Worm (Caenorhabditis elegans): ENCODE results near the gene math-7.
A peak's percentile ranks its signal among the peaks of the same experiment; 100 is the strongest.

The math-7 gene

DNA sequence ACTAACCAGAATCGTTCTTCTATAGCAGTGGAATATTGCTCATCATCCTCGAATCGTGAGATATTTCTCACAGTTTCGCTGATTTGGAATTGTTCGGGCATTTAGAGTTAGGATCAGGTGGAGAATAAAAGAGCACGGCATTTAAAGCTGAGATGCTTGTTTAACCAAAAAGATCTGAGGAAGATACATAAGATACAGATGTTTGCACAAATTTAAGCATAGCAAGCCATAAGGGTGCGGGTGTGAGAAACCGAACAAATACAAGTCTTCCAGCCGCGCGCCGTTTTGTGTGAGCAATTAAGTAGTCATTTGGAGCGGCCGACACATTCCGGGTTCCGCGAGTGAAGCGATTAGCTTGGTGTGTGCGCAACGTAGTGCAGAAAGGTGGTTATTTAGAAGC, at the start of gene math-7:
Gene math-7 (minus strand): TSS at position 101 of the 400 bp plus-strand sequence.
- no peak for TF ChIP-seq nhr-11 (tag; optimal IDR thresholded peaks at IDR 0.05)

- TF ChIP-seq efl-1 (optimal IDR thresholded peaks at IDR 0.05), result peak in 1 of 2 experiments; percentile 52
- TF ChIP-seq efl-1 (GFP tag; optimal IDR thresholded peaks at IDR 0.05 in 1 of 2), result peak; percentile 60 to 94
- no peak for TF ChIP-seq C34B4.2 (tag; optimal IDR thresholded peaks at IDR 0.05)
- peak; percentile 20 to 54 (median 53) for TF ChIP-seq dpl-1 (GFP tag; optimal IDR thresholded peaks at IDR 0.05)
- TF ChIP-seq lin-35 (GFP tag; optimal IDR thresholded peaks at IDR 0.05), result peak; percentile 5 to 56
Measured at ce11 chrII:1928578-1928977, 42.3 kb upstream of the math-7 start.

DNA sequence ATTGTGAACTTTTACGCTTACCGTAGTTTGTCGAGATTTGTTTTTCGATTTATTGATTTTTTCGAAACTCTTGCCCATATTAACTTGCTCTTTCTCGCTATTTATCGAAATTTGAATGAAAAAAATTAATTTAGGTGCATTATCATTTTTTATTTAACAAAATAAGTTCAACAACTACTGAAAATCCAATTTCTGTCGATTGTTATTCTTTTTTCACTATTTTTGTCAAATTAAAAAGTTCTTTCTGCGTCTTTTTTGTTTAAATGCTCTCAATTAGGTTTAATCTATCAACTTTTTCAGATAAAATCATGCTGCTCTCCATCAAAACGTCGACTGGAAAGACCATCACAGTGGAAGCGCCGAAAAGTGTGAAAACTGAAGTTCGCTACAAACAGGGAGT, 39.9 kb upstream of the math-7 start, which contains the start of gene F52C6.2:
Gene F52C6.2 (plus strand): TSS at position 301 of the 400 bp plus-strand sequence.
- TF ChIP-seq ama-1 (optimal IDR thresholded peaks at IDR 0.05) (no peak), xbp-1 (tag; optimal IDR thresholded peaks at IDR 0.05) (no peak), lin-14 (GFP tag; optimal IDR thresholded peaks at IDR 0.05) (no peak), hpl-2 (GFP tag; optimal IDR thresholded peaks at IDR 0.05) (no peak), irx-1 (tag; optimal IDR thresholded peaks at IDR 0.05) (no peak), C34B4.2 (tag; optimal IDR thresholded peaks at IDR 0.05) (no peak)

DNA sequence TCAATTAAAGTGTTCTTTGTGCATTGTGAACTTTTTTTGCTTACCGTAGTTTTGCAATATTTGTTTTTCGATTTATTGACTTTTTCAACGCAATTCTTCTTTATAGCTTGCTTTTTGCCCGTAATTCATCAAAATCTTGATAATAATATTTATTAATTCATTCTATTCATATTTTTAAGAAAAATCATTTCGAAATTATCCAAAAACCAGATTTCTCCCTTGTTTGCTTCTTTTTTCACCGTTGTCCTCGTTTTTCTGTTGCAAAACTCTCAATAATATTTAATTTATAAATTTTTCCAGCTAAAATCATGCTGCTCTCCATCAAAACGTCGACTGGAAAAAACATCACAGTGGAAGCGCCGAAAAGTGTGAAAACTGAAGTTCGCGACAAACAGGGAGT, 38.2 kb upstream of the math-7 start, which contains the start of gene F52C6.3:
Gene F52C6.3 (plus strand): TSS at position 301 of the 400 bp plus-strand sequence.
- no peak for TF ChIP-seq lsy-2 (tag; optimal IDR thresholded peaks at IDR 0.05)
- no peak for TF ChIP-seq hlh-17 (GFP tag; optimal IDR thresholded peaks at IDR 0.05; ENCODE audit: borderline replicate concordance)
- no peak for TF ChIP-seq fkh-4 (tag; optimal IDR thresholded peaks at IDR 0.05; ENCODE audit: borderline replicate concordance)
- TF ChIP-seq ceh-88 (GFP tag; IDR thresholded peaks at IDR 0.05), result no peak
- TF ChIP-seq ztf-11 (tag; optimal IDR thresholded peaks at IDR 0.05), result no peak
- TF ChIP-seq egl-27 (tag; optimal IDR thresholded peaks at IDR 0.05), result no peak
- TF ChIP-seq rnt-1 (tag; optimal IDR thresholded peaks at IDR 0.05), result no peak

ce11 chrII:1922665-1923187, 36.4 kb upstream of the math-7 start, which contains the start of the genes bath-2 and F52C6.4:
bath-2 (minus strand) TSS chrII:1922765.
F52C6.4 (plus strand) TSS chrII:1923137.
- TF ChIP-seq unc-98 (GFP tag; IDR thresholded peaks at IDR 0.05) (no peak), zag-1 (tag; optimal IDR thresholded peaks at IDR 0.05) (no peak), ama-1 (optimal IDR thresholded peaks at IDR 0.05) (no peak), ztf-4 (tag; optimal IDR thresholded peaks at IDR 0.05) (no peak), mep-1 (tag; optimal IDR thresholded peaks at IDR 0.05) (no peak), C16A3.4 (tag; optimal IDR thresholded peaks at IDR 0.05) (no peak), C34B4.2 (tag; optimal IDR thresholded peaks at IDR 0.05) (no peak), fkh-8 (tag; optimal IDR thresholded peaks at IDR 0.05) (no peak), isw-1 (GFP tag; IDR thresholded peaks at IDR 0.05) (no peak), nhr-12 (tag; optimal IDR thresholded peaks at IDR 0.05) (no peak), unc-130 (tag; optimal IDR thresholded peaks at IDR 0.05) (no peak), dpl-1 (GFP tag; optimal IDR thresholded peaks at IDR 0.05) (no peak), egl-27 (tag; optimal IDR thresholded peaks at IDR 0.05) (no peak), mdl-1 (tag; optimal IDR thresholded peaks at IDR 0.05) (no peak)

DNA sequence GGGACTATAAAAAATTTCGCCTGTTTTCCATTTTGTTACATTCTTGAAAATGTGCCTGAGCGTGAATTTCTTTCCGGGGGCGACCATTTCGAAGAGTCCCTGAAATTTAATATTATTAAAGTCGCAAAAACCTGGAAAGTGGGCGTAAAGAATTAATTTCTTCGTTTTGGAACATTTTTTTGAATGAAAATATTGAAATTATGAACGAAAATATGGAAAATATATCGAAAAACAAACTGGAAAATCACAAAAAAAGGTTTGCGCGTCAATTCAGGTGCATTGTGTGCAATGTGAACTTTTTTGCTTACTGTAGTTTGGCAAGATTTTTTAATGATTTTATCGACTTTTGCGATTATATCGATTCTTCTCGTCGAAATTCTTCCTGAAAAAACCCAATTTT, 34.7 kb upstream of the math-7 start, which contains the start of gene bath-7:
Gene bath-7 (minus strand): TSS at position 101 of the 400 bp plus-strand sequence.
- TF ChIP-seq efl-1 (optimal IDR thresholded peaks at IDR 0.05) (no peak), efl-1 (GFP tag; optimal IDR thresholded peaks at IDR 0.05 in 1 of 2) (peak in 1 of 2 experiments; percentile 62), lir-3 (tag; optimal IDR thresholded peaks at IDR 0.05; ENCODE audit: poor library complexity) (no peak)

- no peak for TF ChIP-seq nhr-28 (tag; optimal IDR thresholded peaks at IDR 0.05)
- TF ChIP-seq aly-2 (tag; optimal IDR thresholded peaks at IDR 0.05), result no peak
- TF ChIP-seq zip-4 (GFP tag; optimal IDR thresholded peaks at IDR 0.05), result no peak
- no peak for TF ChIP-seq nhr-12 (tag; optimal IDR thresholded peaks at IDR 0.05)
Measured at ce11 chrII:1917862-1918261, 31.6 kb upstream of the math-7 start, which contains the start of gene bath-4. bath-4 (minus strand) TSS chrII:1917962.
